Fruit fly (Drosophila melanogaster) whole organism, prepupa: ENCODE measurements around the gene Gr98b.

Experiments
- CG3032 ChIP-seq: fragments of 200-800 bp; optimal IDR thresholded peaks from 2 replicates; lab custom pipeline; 2019; ENCODE audit warnings: missing biosample characterization, mild to moderate bottlenecking, missing genetic modification characterization, moderate library complexity
- CG6854 ChIP-seq: fragments of 200-800 bp; sonication (Bioruptor generic); optimal IDR thresholded peaks from 2 replicates; lab custom pipeline; 2017; ENCODE audit warnings: missing biosample characterization, mild to moderate bottlenecking, missing genetic modification characterization

DNA sequence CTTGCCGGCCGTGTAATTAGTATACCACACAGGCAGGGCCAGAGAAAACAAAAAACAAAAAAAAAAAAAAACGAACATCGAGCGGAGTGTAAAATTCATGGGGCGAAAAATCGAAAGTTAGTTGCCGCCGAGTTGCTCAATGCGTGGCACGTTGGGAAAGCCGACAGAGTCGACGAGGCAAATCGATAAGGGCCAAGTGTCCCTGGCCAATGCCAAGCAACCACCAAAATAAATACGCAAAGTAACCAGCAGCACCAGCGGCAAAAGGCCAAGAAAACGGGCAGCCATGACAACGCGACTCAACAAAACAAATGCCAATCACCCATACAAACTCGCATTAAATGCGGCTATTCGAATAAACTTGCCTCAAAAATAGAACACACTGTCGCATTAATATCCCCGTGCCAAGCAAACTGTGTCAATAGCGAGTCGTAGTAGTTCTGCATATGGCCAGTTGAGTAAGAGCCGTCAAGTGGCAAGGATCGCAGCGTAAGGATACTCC, 21.8 kb upstream of the Gr98b start, which contains the start of gene CG12885:
- TF ChIP-seq CG3032 (tag; lab: Kevin White, UChicago) (no peak), CG6854 (no peak)
